Worm (Caenorhabditis elegans) whole organism, midembryonic: ENCODE measurements around the gene C06E2.9.

ENCODE experiments used
- T22C8.4 ChIP-seq: fragments of 200-800 bp; sonication (Bioruptor generic); IDR thresholded peaks from 2 replicates; pipeline ENCODE4 v1.3.6; 2022; ENCODE audit warnings: missing genetic modification characterization, missing compliant biosample characterization
- cog-1 ChIP-seq: sonication (generic microtip); optimal IDR thresholded peaks from 2 replicates; lab custom pipeline; 2016; ENCODE audit warnings: missing genetic modification characterization, missing compliant biosample characterization
- flt-1 ChIP-seq: fragments of 200-800 bp; sonication (Bioruptor generic); IDR thresholded peaks from 2 replicates; pipeline ENCODE4 v1.3.6; 2022; ENCODE audit warnings: missing genetic modification characterization, missing compliant biosample characterization
- klf-2 ChIP-seq: fragments of 200-800 bp; sonication (Bioruptor generic); conservative IDR thresholded peaks from 2 replicates; pipeline ENCODE4 v1.3.6; 2022; ENCODE audit warnings: missing genetic modification reagents, missing genetic modification characterization, missing compliant biosample characterization
- med-1 ChIP-seq: sonication (generic microtip); optimal IDR thresholded peaks from 2 replicates; lab custom pipeline; 2017; ENCODE audit warnings: missing genetic modification characterization, mild to moderate bottlenecking, missing compliant biosample characterization, antibody characterized with exemption, missing genetic modification reagents; ENCODE audit not compliant: insufficient read depth
- ref-1 ChIP-seq: fragments of 200-800 bp; sonication (Bioruptor generic); conservative IDR thresholded peaks from 2 replicates; pipeline ENCODE4 v1.3.6; 2022; ENCODE audit warnings: missing genetic modification reagents, missing genetic modification characterization, missing compliant biosample characterization
- tab-1 ChIP-seq: fragments of 200-800 bp; sonication (Bioruptor generic); IDR thresholded peaks from 2 replicates; pipeline ENCODE4 v1.3.6; 2022; ENCODE audit warnings: missing genetic modification characterization, missing compliant biosample characterization
- ztf-23 ChIP-seq: fragments of 200-800 bp; sonication (Bioruptor generic); IDR thresholded peaks from 2 replicates; pipeline ENCODE4 v1.3.6; 2022; ENCODE audit warnings: missing genetic modification reagents, missing genetic modification characterization, missing compliant biosample characterization
- ztf-29 ChIP-seq: fragments of 200-800 bp; sonication (Bioruptor generic); IDR thresholded peaks from 2 replicates; pipeline ENCODE4 v1.3.6; 2022; ENCODE audit warnings: missing genetic modification reagents, missing genetic modification characterization, missing compliant biosample characterization

The C06E2.9 gene

DNA sequence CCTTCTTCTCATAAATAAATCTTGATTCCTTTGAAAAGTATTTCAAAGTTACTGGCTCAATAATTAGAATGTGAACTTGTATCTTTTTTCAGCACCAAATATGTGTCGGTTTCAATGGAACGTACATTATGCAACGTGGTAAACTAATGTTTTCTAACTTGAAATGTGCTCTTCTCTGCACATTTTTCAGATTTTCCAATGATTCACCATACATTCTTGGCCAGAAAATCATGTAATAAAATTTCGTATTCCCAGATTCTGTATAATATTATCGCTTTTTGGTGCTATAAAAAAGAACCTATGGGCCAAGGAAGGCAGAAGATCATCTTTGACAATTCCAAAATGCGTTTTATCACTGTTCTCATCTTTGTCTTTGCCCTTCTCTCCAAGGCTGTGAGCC lies at the start of gene C06E2.9:
TSS of gene C06E2.9 (plus strand) at position 301 of the 400 bp plus-strand sequence.
- TF ChIP-seq tab-1 (GFP tag; lab: Robert Waterston, UW) (no peak), med-1 (GFP tag; lab: Kevin White, UChicago) (no peak), cog-1 (no peak), flt-1 (GFP tag; lab: Robert Waterston, UW) (no peak), ztf-29 (no peak), klf-2 (GFP tag; lab: Robert Waterston, UW) (no peak), ztf-23 (GFP tag; lab: Robert Waterston, UW) (no peak), T22C8.4 (no peak), ref-1 (GFP tag; lab: Robert Waterston, UW) (no peak)

DNA sequence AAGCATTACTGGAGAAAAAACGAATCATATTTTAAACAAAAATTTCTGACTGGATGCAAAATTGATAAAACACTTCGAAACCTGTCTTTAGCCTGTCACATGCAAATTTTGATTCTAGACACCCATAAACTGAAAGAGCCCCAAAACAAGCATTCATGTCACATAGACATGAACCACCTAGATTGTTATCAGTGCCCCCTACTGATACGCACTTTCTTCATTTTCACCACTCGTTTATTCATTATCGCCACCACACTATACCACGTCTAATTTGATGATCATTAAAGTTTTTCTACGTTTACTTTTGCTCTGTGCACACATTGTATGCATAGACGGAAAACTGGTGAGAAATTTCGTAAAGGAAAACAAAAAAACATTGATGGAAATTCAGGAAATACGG lies 49.1 kb upstream of the C06E2.9 start, which contains the start of gene cnnm-2:
TSS of gene cnnm-2 (plus strand) at position 190 of the 400 bp plus-strand sequence.
- TF ChIP-seq ztf-29 (no peak), med-1 (GFP tag; lab: Kevin White, UChicago) (no peak), tab-1 (GFP tag; lab: Robert Waterston, UW) (no peak), flt-1 (GFP tag; lab: Robert Waterston, UW) (no peak), cog-1 (no peak), ref-1 (GFP tag; lab: Robert Waterston, UW) (no peak), klf-2 (GFP tag; lab: Robert Waterston, UW) (no peak), T22C8.4 (no peak), ztf-23 (GFP tag; lab: Robert Waterston, UW) (no peak)

DNA sequence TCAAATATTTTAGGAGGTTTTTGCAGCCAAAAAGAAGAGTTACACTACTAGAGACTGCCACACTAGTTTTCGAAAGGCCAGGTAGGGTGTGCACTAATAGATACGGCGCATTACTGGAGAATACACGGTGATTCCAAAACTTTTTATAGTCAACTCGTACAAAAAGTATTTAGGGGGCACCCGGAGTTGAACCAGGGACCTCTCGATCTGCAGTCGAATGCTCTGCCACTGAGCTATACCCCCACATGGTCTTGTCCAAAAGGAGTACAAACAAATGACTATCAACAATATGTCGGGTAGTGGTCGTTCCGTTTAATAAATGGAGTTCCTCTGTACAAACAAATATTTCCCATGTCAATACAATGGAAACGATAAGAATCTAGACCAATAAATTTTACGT lies 43.1 kb upstream of the C06E2.9 start:
- peak; percentile 65; the same call in 1 of the 2 replicates for TF ChIP-seq klf-2 (GFP tag; lab: Robert Waterston, UW)
- no peak for TF ChIP-seq cog-1
- TF ChIP-seq T22C8.4: peak; percentile 51
- TF ChIP-seq tab-1 (GFP tag; lab: Robert Waterston, UW): peak; percentile 80
- TF ChIP-seq med-1 (GFP tag; lab: Kevin White, UChicago): no peak
- TF ChIP-seq flt-1 (GFP tag; lab: Robert Waterston, UW): peak; percentile 89
- peak; percentile 69; the same call in 1 of the 2 replicates for TF ChIP-seq ztf-23 (GFP tag; lab: Robert Waterston, UW)
- peak; percentile 48; the same call in 1 of the 2 replicates for TF ChIP-seq ref-1 (GFP tag; lab: Robert Waterston, UW)

DNA sequence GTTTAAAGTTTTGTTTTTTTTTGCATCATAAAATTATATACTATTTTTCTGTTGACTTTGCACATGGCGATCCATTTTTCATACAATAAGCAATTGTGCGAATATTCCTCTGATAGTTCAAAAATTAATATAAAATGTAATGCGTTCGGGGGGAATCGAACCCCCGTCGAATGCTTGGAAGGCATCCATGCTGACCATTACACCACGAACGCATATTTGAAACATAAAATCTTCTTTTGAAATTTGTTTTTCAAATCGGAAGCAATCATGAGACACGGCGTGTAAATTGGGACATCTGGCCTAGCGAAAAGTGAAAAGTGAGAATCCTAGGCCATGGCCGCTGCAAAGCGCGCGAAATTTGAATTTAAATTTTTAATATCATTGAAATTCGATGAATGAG lies 42.6 kb upstream of the C06E2.9 start:
- TF ChIP-seq T22C8.4: peak; percentile 8; the same call in 1 of the 2 replicates

DNA sequence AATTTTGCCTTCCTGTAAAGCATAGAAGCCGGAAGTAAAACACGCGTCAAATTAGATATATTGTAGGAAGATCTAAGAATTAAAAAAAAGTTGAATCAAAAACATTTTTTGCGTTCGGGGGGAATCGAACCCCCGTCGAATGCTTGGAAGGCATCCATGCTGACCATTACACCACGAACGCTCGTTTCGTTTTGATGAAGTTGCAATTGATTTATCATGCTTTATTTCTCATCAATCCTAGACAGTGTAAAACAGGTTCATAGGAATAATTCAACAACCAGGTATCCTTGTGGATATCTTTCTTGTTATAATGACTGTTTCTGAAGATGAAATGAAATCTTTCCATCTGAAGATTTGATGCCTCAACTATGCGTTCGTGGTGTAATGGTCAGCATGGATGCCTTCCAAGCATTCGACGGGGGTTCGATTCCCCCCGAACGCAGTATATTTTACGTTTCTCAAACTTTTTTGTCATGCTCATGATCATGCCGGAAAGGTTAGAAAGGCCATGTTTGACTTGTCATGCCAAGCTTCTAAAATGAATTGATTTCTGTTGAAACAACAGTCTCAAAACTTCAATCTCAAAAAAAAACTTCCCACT lies 41.1 kb upstream of the C06E2.9 start:
- TF ChIP-seq ref-1 (GFP tag; lab: Robert Waterston, UW): no peak
- no peak for TF ChIP-seq med-1 (GFP tag; lab: Kevin White, UChicago)
- TF ChIP-seq klf-2 (GFP tag; lab: Robert Waterston, UW): no peak
- no peak for TF ChIP-seq tab-1 (GFP tag; lab: Robert Waterston, UW)
- TF ChIP-seq flt-1 (GFP tag; lab: Robert Waterston, UW): no peak
- TF ChIP-seq cog-1: no peak
- TF ChIP-seq ztf-23 (GFP tag; lab: Robert Waterston, UW): no peak
- no peak for TF ChIP-seq T22C8.4
- no peak for TF ChIP-seq ztf-29

DNA sequence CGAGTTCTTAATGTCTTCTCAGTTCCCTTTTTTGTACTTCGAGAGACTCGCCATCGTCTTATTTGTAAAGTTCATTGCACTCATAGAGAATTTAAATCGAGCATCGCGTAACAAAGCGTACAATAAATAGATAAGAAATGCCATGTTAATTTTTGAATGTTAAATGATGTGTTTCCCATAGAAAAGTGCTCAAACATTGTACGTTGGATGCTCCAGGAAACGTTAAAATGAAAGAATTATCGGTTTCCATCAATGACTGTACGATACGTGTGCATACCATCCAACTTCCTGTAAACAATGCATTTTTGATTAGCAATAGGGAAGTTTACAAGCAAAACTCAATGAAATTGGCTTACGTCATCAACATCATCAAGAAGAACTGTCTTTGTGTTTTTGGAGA lies 40.4 kb upstream of the C06E2.9 start:
- TF ChIP-seq klf-2 (GFP tag; lab: Robert Waterston, UW): no peak
- TF ChIP-seq flt-1 (GFP tag; lab: Robert Waterston, UW): no peak
- TF ChIP-seq ztf-29: no peak
- TF ChIP-seq tab-1 (GFP tag; lab: Robert Waterston, UW): no peak
- TF ChIP-seq T22C8.4: no peak
- TF ChIP-seq med-1 (GFP tag; lab: Kevin White, UChicago): no peak
- no peak for TF ChIP-seq ref-1 (GFP tag; lab: Robert Waterston, UW)
- TF ChIP-seq ztf-23 (GFP tag; lab: Robert Waterston, UW): no peak
- no peak for TF ChIP-seq cog-1

DNA sequence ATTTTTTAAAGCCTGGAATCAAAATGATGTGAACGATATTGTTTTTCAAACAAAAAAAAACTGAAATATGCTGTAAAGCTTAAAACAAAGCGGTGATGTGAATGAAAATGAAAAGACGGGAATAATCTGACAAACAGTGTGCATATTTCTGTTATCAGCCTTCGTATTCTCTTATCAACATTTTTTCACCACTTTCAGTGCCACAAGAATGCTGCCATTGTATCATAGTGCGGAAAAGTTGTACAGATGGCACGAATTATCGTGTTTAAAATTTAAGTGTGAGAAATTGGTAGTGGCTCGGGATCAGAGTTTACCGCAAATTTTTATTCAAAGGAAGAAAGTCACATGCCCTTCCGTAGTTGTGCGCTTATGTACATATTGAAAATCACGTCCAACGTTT lies 36.6 kb upstream of the C06E2.9 start, which contains the start of gene ifd-1:
TSS of gene ifd-1 (minus strand) at position 12 of the 400 bp plus-strand sequence.
- TF ChIP-seq ref-1 (GFP tag; lab: Robert Waterston, UW): no peak
- TF ChIP-seq klf-2 (GFP tag; lab: Robert Waterston, UW): no peak
- no peak for TF ChIP-seq cog-1
- no peak for TF ChIP-seq ztf-29
- TF ChIP-seq ztf-23 (GFP tag; lab: Robert Waterston, UW): no peak

DNA sequence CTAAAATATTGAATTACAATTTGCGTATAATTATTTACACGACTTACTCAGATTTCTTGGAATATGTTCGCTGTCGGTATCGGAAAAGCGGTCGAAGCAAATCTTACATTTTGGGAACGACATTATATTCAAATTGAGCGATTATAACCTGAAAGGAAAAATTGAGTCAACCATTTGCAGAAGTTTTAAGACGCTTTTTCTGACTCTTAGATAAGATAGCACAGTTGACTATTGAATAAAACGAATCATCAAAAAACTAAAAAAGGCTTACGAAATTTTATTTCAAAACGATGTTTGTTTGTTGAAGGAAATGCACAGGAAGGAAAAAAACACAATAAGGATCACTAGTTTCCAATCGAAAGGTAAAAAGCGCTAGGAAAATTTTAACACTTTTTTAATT lies 32.7 kb upstream of the C06E2.9 start, which contains the start of gene rcs-1:
TSS of gene rcs-1 (minus strand) at position 176 of the 400 bp plus-strand sequence.
- TF ChIP-seq ztf-23 (GFP tag; lab: Robert Waterston, UW) (no peak), T22C8.4 (no peak), ref-1 (GFP tag; lab: Robert Waterston, UW) (no peak), ztf-29 (no peak), klf-2 (GFP tag; lab: Robert Waterston, UW) (no peak), med-1 (GFP tag; lab: Kevin White, UChicago) (no peak), tab-1 (GFP tag; lab: Robert Waterston, UW) (no peak), cog-1 (no peak), flt-1 (GFP tag; lab: Robert Waterston, UW) (no peak)

DNA sequence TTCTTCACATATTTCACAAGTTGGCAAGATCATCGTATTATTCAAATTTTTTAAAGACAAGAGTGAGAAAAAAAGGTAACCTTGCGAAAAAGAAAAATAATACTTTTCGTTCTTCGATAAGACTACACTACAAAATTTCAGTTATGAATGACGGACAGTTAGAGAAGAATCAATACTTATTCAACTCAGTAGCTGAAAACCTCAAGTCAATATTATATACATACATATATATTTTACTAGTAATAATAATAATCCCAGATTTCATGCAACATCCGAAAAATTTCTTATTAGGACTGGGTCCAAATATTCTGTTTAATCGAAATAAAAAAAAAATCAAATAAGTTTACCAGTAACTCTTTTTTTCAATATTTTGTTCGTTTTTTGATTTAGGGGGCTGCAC lies 29.9 kb upstream of the C06E2.9 start, which contains the start of gene C28G1.6:
TSS of gene C28G1.6 (minus strand) at position 101 of the 400 bp plus-strand sequence.
- TF ChIP-seq T22C8.4 (no peak), klf-2 (GFP tag; lab: Robert Waterston, UW) (no peak), cog-1 (no peak), ztf-29 (no peak), flt-1 (GFP tag; lab: Robert Waterston, UW) (no peak), ztf-23 (GFP tag; lab: Robert Waterston, UW) (no peak), med-1 (GFP tag; lab: Kevin White, UChicago) (no peak), tab-1 (GFP tag; lab: Robert Waterston, UW) (no peak), ref-1 (GFP tag; lab: Robert Waterston, UW) (no peak)
